Fruit fly (Drosophila melanogaster): ENCODE results near the gene CG6236.

Gene CG6236

dm6 chr3R:15332994-15333393 is 4.9 kb upstream of the CG6236 start, which contains the start of the genes Fkbp39 and Cyfip (continued):
- TF ChIP-seq Hr83 (GFP tag; optimal IDR thresholded peaks at IDR 0.05; ENCODE audit: poor library complexity, severe bottlenecking) (peak; percentile 86), CrebA (GFP tag; optimal IDR thresholded peaks at IDR 0.05; ENCODE audit: borderline replicate concordance) (no peak), pan (optimal IDR thresholded peaks at IDR 0.05) (no peak), woc (GFP tag; optimal IDR thresholded peaks at IDR 0.05) (no peak), Rel (GFP tag; optimal IDR thresholded peaks at IDR 0.05) (no peak), Rel (tag; optimal IDR thresholded peaks at IDR 0.05) (peak; percentile 47)

DNA sequence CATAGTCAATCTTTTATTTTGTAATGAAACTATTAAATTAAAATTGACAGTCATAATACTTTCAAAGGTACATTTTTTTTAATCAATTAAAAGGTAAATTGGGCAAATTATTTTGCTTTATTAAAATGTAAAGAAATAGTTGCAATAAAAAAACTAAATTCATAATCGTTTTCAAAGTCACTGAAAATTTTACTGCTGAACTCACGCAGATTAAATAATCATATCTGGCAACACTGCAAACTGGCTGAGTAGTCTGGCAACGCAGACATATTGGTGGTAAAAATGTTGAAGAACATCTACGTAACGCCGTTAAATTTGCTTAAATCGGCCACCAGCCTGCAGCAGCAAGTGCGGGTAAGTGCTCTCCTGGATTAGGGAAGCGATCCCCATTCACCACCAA is 2.4 kb upstream of the CG6236 start, which contains the start of gene mRpL9:
mRpL9 (plus strand) TSS at position 267 of the 400 bp plus-strand sequence.
- TF ChIP-seq ey (GFP tag; optimal IDR thresholded peaks at IDR 0.05) (peak; percentile 28), Hr83 (GFP tag; optimal IDR thresholded peaks at IDR 0.05; ENCODE audit: poor library complexity, severe bottlenecking) (peak; percentile 56), HLH106 (tag; optimal IDR thresholded peaks at IDR 0.05) (peak; percentile 57), Myc (optimal IDR thresholded peaks at IDR 0.05) (no peak), OdsH (GFP tag; optimal IDR thresholded peaks at IDR 0.05) (peak; percentile 8)

dm6 chr3R:15320747-15321085 is 7.4 kb downstream of the CG6236 start, which contains the start of gene ear:
ear (plus strand) TSS chr3R:15320756.
- TF ChIP-seq rgr (GFP tag; optimal IDR thresholded peaks at IDR 0.05) (no peak), Rel (GFP tag; optimal IDR thresholded peaks at IDR 0.05) (no peak), Rel (tag; optimal IDR thresholded peaks at IDR 0.05) (peak; percentile 14), sv (GFP tag; optimal IDR thresholded peaks at IDR 0.05) (no peak), Jra (GFP tag; optimal IDR thresholded peaks at IDR 0.05) (no peak)

- TF ChIP-seq Hnf4 (GFP tag; optimal IDR thresholded peaks at IDR 0.05) = no peak
- no peak for TF ChIP-seq GATAd (GFP tag; optimal IDR thresholded peaks at IDR 0.05)
- TF ChIP-seq Dif (GFP tag; optimal IDR thresholded peaks at IDR 0.05; ENCODE audit: partially characterized antibody) = no peak
- peak; percentile 38 for TF ChIP-seq OdsH (GFP tag; optimal IDR thresholded peaks at IDR 0.05)
- no peak for TF ChIP-seq CG32264 (GFP tag; optimal IDR thresholded peaks at IDR 0.05)
- TF ChIP-seq usp (GFP tag; optimal IDR thresholded peaks at IDR 0.05) = no peak
- no peak for TF ChIP-seq Rel (GFP tag; optimal IDR thresholded peaks at IDR 0.05)
- TF ChIP-seq Rel (tag; optimal IDR thresholded peaks at IDR 0.05) = peak; percentile 82
- TF ChIP-seq jim (GFP tag; optimal IDR thresholded peaks at IDR 0.05) = no peak
- no peak for TF ChIP-seq tai (GFP tag; optimal IDR thresholded peaks at IDR 0.05)
- TF ChIP-seq N (GFP tag; optimal IDR thresholded peaks at IDR 0.05) = no peak
- TF ChIP-seq Jra (GFP tag; optimal IDR thresholded peaks at IDR 0.05) = no peak
- TF ChIP-seq Dfd (GFP tag; optimal IDR thresholded peaks at IDR 0.05) = no peak
- peak in 1 of 2 experiments; percentile 59 for TF ChIP-seq foxo (GFP tag; optimal IDR thresholded peaks at IDR 0.05)
- no peak for TF ChIP-seq dsf (GFP tag; optimal IDR thresholded peaks at IDR 0.05; ENCODE audit: borderline replicate concordance)
- no peak for TF ChIP-seq dmrt93B (GFP tag; optimal IDR thresholded peaks at IDR 0.05)
- no peak for TF ChIP-seq brk (GFP tag; optimal IDR thresholded peaks at IDR 0.05)
- TF ChIP-seq dl (GFP tag; optimal IDR thresholded peaks at IDR 0.05; ENCODE audit: insufficient read depth in 1 of 2, partially characterized antibody in 2 of 2) = no peak
- TF ChIP-seq br (GFP tag; optimal IDR thresholded peaks at IDR 0.05) = no peak
- TF ChIP-seq h (GFP tag; optimal IDR thresholded peaks at IDR 0.05) = peak; percentile 52
- TF ChIP-seq fru (GFP tag; optimal IDR thresholded peaks at IDR 0.05) = peak; percentile 58
- no peak for TF ChIP-seq Hr78 (GFP tag; optimal IDR thresholded peaks at IDR 0.05)
- no peak for TF ChIP-seq Vsx2 (GFP tag; optimal IDR thresholded peaks at IDR 0.05; ENCODE audit: partially characterized antibody)
- peak; percentile 63 for TF ChIP-seq woc (GFP tag; optimal IDR thresholded peaks at IDR 0.05)
- peak; percentile 19 for TF ChIP-seq psq (GFP tag; optimal IDR thresholded peaks at IDR 0.05)
- TF ChIP-seq Myc (optimal IDR thresholded peaks at IDR 0.05) = peak; percentile 20
- TF ChIP-seq Hr83 (GFP tag; optimal IDR thresholded peaks at IDR 0.05; ENCODE audit: poor library complexity, severe bottlenecking) = peak; percentile 45
- TF ChIP-seq CG9705 (GFP tag; optimal IDR thresholded peaks at IDR 0.05) = peak; percentile 47
- TF ChIP-seq Abd-B (GFP tag; optimal IDR thresholded peaks at IDR 0.05) = no peak
- peak; percentile 69 for TF ChIP-seq rgr (GFP tag; optimal IDR thresholded peaks at IDR 0.05)
- TF ChIP-seq HLH106 (tag; optimal IDR thresholded peaks at IDR 0.05) = peak; percentile 63
- no peak for TF ChIP-seq lola (GFP tag; optimal IDR thresholded peaks at IDR 0.05)
- TF ChIP-seq sv (GFP tag; optimal IDR thresholded peaks at IDR 0.05) = no peak
- no peak for TF ChIP-seq CrebA (GFP tag; optimal IDR thresholded peaks at IDR 0.05; ENCODE audit: borderline replicate concordance)
- no peak for TF ChIP-seq pan (optimal IDR thresholded peaks at IDR 0.05)
- no peak for TF ChIP-seq Mio (GFP tag; optimal IDR thresholded peaks at IDR 0.05)
- TF ChIP-seq Sp1 (GFP tag; optimal IDR thresholded peaks at IDR 0.05) = no peak
- TF ChIP-seq sage (GFP tag; optimal IDR thresholded peaks at IDR 0.05) = no peak
- peak; percentile 58 for TF ChIP-seq ey (GFP tag; optimal IDR thresholded peaks at IDR 0.05)
These were observed 7.9 kb downstream of the CG6236 start, which contains the start of the genes CG6276 and CG44040 for dm6 chr3R:15319912-15320746. CG6276 (minus strand) TSS chr3R:15320069. CG44040 (plus strand) TSS chr3R:15320378.
